Worm (Caenorhabditis elegans) whole organism, L3 larva: ENCODE data around the gene E01G4.6.
A peak's percentile ranks its signal among the peaks of the same experiment; 100 is the strongest.

Experiments
- ZK546.5 ChIP-seq: sonication (generic microtip); optimal IDR thresholded peaks from 2 replicates; lab custom pipeline; 2017; ENCODE audit warnings: missing biosample characterization, missing genetic modification characterization
- aly-2 ChIP-seq: fragments of 150-350 bp; optimal IDR thresholded peaks from 2 replicates; lab custom pipeline; 2014; ENCODE audit warnings: missing biosample characterization, missing genetic modification characterization
- ama-1 ChIP-seq: fragments of 150-350 bp; optimal IDR thresholded peaks from 2 replicates; lab custom pipeline; 2018
- ceh-16 ChIP-seq: sonication (generic microtip); optimal IDR thresholded peaks from 2 replicates; lab custom pipeline; 2017; ENCODE audit warnings: missing biosample characterization, missing genetic modification characterization
- ceh-28 ChIP-seq: fragments of 150-350 bp; optimal IDR thresholded peaks from 2 replicates; lab custom pipeline; 2014; ENCODE audit warnings: missing biosample characterization, missing genetic modification reagents, missing genetic modification characterization
- ceh-82 ChIP-seq: fragments of 150-350 bp; optimal IDR thresholded peaks from 2 replicates; lab custom pipeline; 2014; ENCODE audit warnings: missing biosample characterization, missing genetic modification characterization
- daf-12 ChIP-seq: fragments of 150-350 bp; optimal IDR thresholded peaks from 2 replicates; lab custom pipeline; 2014; ENCODE audit warnings: missing biosample characterization, missing genetic modification reagents, missing genetic modification characterization
- egl-5 ChIP-seq: fragments of 150-350 bp; optimal IDR thresholded peaks from 2 replicates; lab custom pipeline; 2017; ENCODE audit warnings: missing biosample characterization, missing genetic modification reagents, missing genetic modification characterization, inconsistent platforms
- elt-1 ChIP-seq: fragments of 150-350 bp; optimal IDR thresholded peaks from 2 replicates; lab custom pipeline; 2014; ENCODE audit warnings: missing biosample characterization, missing genetic modification characterization
- elt-2 ChIP-seq: sonication (generic microtip); optimal IDR thresholded peaks from 2 replicates; lab custom pipeline; 2016; ENCODE audit warnings: missing genetic modification reagents, mild to moderate bottlenecking, missing genetic modification characterization, missing compliant biosample characterization
- elt-3 ChIP-seq, 3 experiments: fragments of 150-350 bp in 1 of 3; sonication (generic microtip) in 2 of 3; optimal IDR thresholded peaks; 2 replicates in 2 of 3; 4 replicates in 1 of 3; lab custom pipeline; 2014 to 2017; ENCODE audit warnings: missing biosample characterization in 3 of 3, missing genetic modification characterization in 3 of 3
- fkh-2 ChIP-seq: fragments of 150-350 bp; optimal IDR thresholded peaks from 2 replicates; lab custom pipeline; 2014; ENCODE audit warnings: missing biosample characterization, missing genetic modification reagents, missing genetic modification characterization
- hmg-11 ChIP-seq: sonication (generic microtip); optimal IDR thresholded peaks from 2 replicates; lab custom pipeline; 2016; ENCODE audit warnings: missing genetic modification characterization, missing compliant biosample characterization
- jun-1 ChIP-seq: fragments of 150-350 bp; optimal IDR thresholded peaks from 2 replicates; lab custom pipeline; 2014; ENCODE audit warnings: missing biosample characterization, missing genetic modification reagents, missing genetic modification characterization
- lin-15B ChIP-seq: fragments of 150-350 bp; optimal IDR thresholded peaks from 2 replicates; lab custom pipeline; 2014; ENCODE audit warnings: missing biosample characterization, missing genetic modification characterization
- lin-39 ChIP-seq: fragments of 150-350 bp; optimal IDR thresholded peaks from 2 replicates; lab custom pipeline; 2018; ENCODE audit warnings: missing biosample characterization, missing genetic modification reagents, missing genetic modification characterization
- lsy-12 ChIP-seq: sonication (generic microtip); optimal IDR thresholded peaks from 2 replicates; lab custom pipeline; 2016; ENCODE audit warnings: mild to moderate bottlenecking, missing genetic modification characterization, missing compliant biosample characterization
- mdl-1 ChIP-seq: fragments of 150-350 bp; optimal IDR thresholded peaks from 2 replicates; lab custom pipeline; 2014; ENCODE audit warnings: missing biosample characterization, missing genetic modification characterization
- mml-1 ChIP-seq: fragments of 150-350 bp; sonication (generic microtip); optimal IDR thresholded peaks from 3 replicates; lab custom pipeline; 2014; ENCODE audit warnings: missing biosample characterization, missing genetic modification characterization
- nfya-1 ChIP-seq: sonication (generic microtip); optimal IDR thresholded peaks from 2 replicates; lab custom pipeline; 2017; ENCODE audit warnings: missing genetic modification characterization, mild to moderate bottlenecking, missing compliant biosample characterization, antibody characterized with exemption, moderate library complexity; ENCODE audit not compliant: insufficient read depth
- nhr-11 ChIP-seq: fragments of 150-350 bp; optimal IDR thresholded peaks from 2 replicates; lab custom pipeline; 2014; ENCODE audit warnings: missing biosample characterization, missing genetic modification characterization
- nhr-12 ChIP-seq: fragments of 150-350 bp; optimal IDR thresholded peaks from 2 replicates; lab custom pipeline; 2014; ENCODE audit warnings: missing biosample characterization, missing genetic modification characterization
- nhr-237 ChIP-seq: fragments of 150-350 bp; optimal IDR thresholded peaks from 2 replicates; lab custom pipeline; 2014; ENCODE audit warnings: missing biosample characterization, missing genetic modification characterization
- nhr-67 ChIP-seq: fragments of 150-350 bp; optimal IDR thresholded peaks from 2 replicates; lab custom pipeline; 2014; ENCODE audit warnings: missing biosample characterization, missing genetic modification characterization
- nhr-76 ChIP-seq: fragments of 150-350 bp; sonication (generic microtip); optimal IDR thresholded peaks from 5 replicates; lab custom pipeline; 2014; ENCODE audit warnings: missing biosample characterization, missing genetic modification characterization
- nhr-77 ChIP-seq: fragments of 150-350 bp; optimal IDR thresholded peaks from 2 replicates; lab custom pipeline; 2014; ENCODE audit warnings: missing biosample characterization, missing genetic modification characterization
- pqm-1 ChIP-seq: fragments of 150-350 bp; optimal IDR thresholded peaks from 2 replicates; lab custom pipeline; 2017; ENCODE audit warnings: missing biosample characterization, missing genetic modification characterization, inconsistent platforms
- snpc-4 ChIP-seq: fragments of 150-350 bp; optimal IDR thresholded peaks from 2 replicates; lab custom pipeline; 2014; ENCODE audit warnings: missing biosample characterization, missing genetic modification characterization
- tbx-2 ChIP-seq: sonication (generic microtip); optimal IDR thresholded peaks from 2 replicates; lab custom pipeline; 2016; ENCODE audit warnings: mild to moderate bottlenecking, missing genetic modification characterization, missing compliant biosample characterization
- unc-39 ChIP-seq: sonication (generic microtip); optimal IDR thresholded peaks from 4 replicates; lab custom pipeline; 2017; ENCODE audit warnings: missing biosample characterization, missing genetic modification characterization
- ztf-11 ChIP-seq: fragments of 150-350 bp; optimal IDR thresholded peaks from 2 replicates; lab custom pipeline; 2014; ENCODE audit warnings: missing biosample characterization, missing genetic modification characterization

E01G4.6 gene

ce11 chrII:13485119-13485518 lies 2.9 kb downstream of the E01G4.6 start:
- no peak for TF ChIP-seq jun-1 (tag; lab: Kevin White, UChicago)
- no peak for TF ChIP-seq nhr-77
- TF ChIP-seq ceh-16: no peak
- no peak for TF ChIP-seq snpc-4 (tag; lab: Kevin White, UChicago)
- no peak for TF ChIP-seq nhr-12 (tag; lab: Kevin White, UChicago)
- TF ChIP-seq tbx-2 (tag; lab: Kevin White, UChicago): no peak
- TF ChIP-seq ZK546.5 (tag; lab: Kevin White, UChicago): no peak
- no peak for TF ChIP-seq elt-3 (tag; optimal IDR thresholded peaks at IDR 0.05; lab: Kevin White, UChicago)
- TF ChIP-seq hmg-11 (tag; lab: Kevin White, UChicago): no peak
- no peak for TF ChIP-seq mml-1 (tag; lab: Kevin White, UChicago)
- no peak for TF ChIP-seq elt-2 (tag; lab: Kevin White, UChicago)
- no peak for TF ChIP-seq unc-39 (tag; lab: Kevin White, UChicago)
- TF ChIP-seq ztf-11 (tag; lab: Kevin White, UChicago): no peak
- no peak for TF ChIP-seq nhr-11 (tag; lab: Kevin White, UChicago)
- TF ChIP-seq fkh-2 (tag; lab: Kevin White, UChicago): no peak
- no peak for TF ChIP-seq ceh-28 (tag; lab: Kevin White, UChicago)
- TF ChIP-seq nfya-1 (tag; lab: Kevin White, UChicago): no peak

- TF ChIP-seq egl-5 (no peak), jun-1 (tag; lab: Kevin White, UChicago) (no peak), pqm-1 (tag; lab: Kevin White, UChicago) (no peak), nhr-12 (tag; lab: Kevin White, UChicago) (no peak)
Measured at ce11 chrII:13487563-13487962, 5.4 kb downstream of the E01G4.6 start.

- TF ChIP-seq nfya-1 (tag; lab: Kevin White, UChicago) (no peak), mdl-1 (tag; lab: Kevin White, UChicago) (no peak), ceh-82 (tag; lab: Kevin White, UChicago) (no peak), snpc-4 (tag; lab: Kevin White, UChicago) (no peak), elt-2 (tag; lab: Kevin White, UChicago) (no peak), lin-39 (tag; lab: Kevin White, UChicago) (no peak), tbx-2 (tag; lab: Kevin White, UChicago) (no peak), aly-2 (no peak)
Measured at ce11 chrII:13489896-13490295, 7.7 kb downstream of the E01G4.6 start.

- TF ChIP-seq ama-1 (lab: Kevin White, UChicago): peak; percentile 22
- TF ChIP-seq lsy-12 (tag; lab: Kevin White, UChicago): no peak
Measured at ce11 chrII:13491254-13491889, 9.2 kb downstream of the E01G4.6 start, which contains the start of gene alh-7. TSS of gene alh-7 (minus strand) at chrII:13491786.

ce11 chrII:13492948-13493347 lies 10.7 kb downstream of the E01G4.6 start, which contains the start of gene F45H10.2:
TSS of gene F45H10.2 (minus strand) at chrII:13493048.
- TF ChIP-seq elt-2 (tag; lab: Kevin White, UChicago): no peak

ce11 chrII:13494175-13494650 lies 12.0 kb downstream of the E01G4.6 start, which contains the start of gene ndua-7:
TSS of gene ndua-7 (minus strand) at chrII:13494600.
- TF ChIP-seq ztf-11 (tag; lab: Kevin White, UChicago): no peak
- TF ChIP-seq nhr-12 (tag; lab: Kevin White, UChicago): no peak
- TF ChIP-seq daf-12 (tag; lab: Kevin White, UChicago): no peak
- TF ChIP-seq jun-1 (tag; lab: Kevin White, UChicago): no peak
- no peak for TF ChIP-seq lin-15B
- no peak for TF ChIP-seq nhr-237
- TF ChIP-seq nhr-67 (tag; lab: Kevin White, UChicago): no peak
- TF ChIP-seq nhr-76 (tag; lab: Kevin White, UChicago): no peak
- no peak for TF ChIP-seq elt-1 (tag; lab: Kevin White, UChicago)
- TF ChIP-seq snpc-4 (tag; lab: Kevin White, UChicago): no peak
- no peak for TF ChIP-seq lsy-12 (tag; lab: Kevin White, UChicago)
- TF ChIP-seq elt-2 (tag; lab: Kevin White, UChicago): no peak
- no peak for TF ChIP-seq elt-3 (tag; optimal IDR thresholded peaks at IDR 0.05; lab: Kevin White, UChicago)
- TF ChIP-seq unc-39 (tag; lab: Kevin White, UChicago): no peak
- TF ChIP-seq mdl-1 (tag; lab: Kevin White, UChicago): no peak
- no peak for TF ChIP-seq ceh-28 (tag; lab: Kevin White, UChicago)
